Fruit fly (Drosophila melanogaster) whole organism, wandering third instar larva: Measurements from ENCODE around the gene N.

Source experiments
- Abd-B ChIP-seq: fragments of >200 bp; optimal IDR thresholded peaks from 2 replicates; lab custom pipeline; 2017; ENCODE audit warnings: missing biosample characterization, missing genetic modification characterization
- CG32264 ChIP-seq: fragments of 200-800 bp; sonication (Bioruptor generic); optimal IDR thresholded peaks from 2 replicates; lab custom pipeline; 2016; ENCODE audit warnings: missing biosample characterization, missing genetic modification characterization
- CG9705 ChIP-seq: fragments of 200-800 bp; sonication (Bioruptor generic); optimal IDR thresholded peaks from 2 replicates; lab custom pipeline; 2018; ENCODE audit warnings: missing biosample characterization, mild to moderate bottlenecking, missing genetic modification characterization
- CrebA ChIP-seq: fragments of 200-800 bp; sonication (Bioruptor generic); optimal IDR thresholded peaks from 2 replicates; lab custom pipeline; 2016; ENCODE audit warnings: missing biosample characterization, mild to moderate bottlenecking, missing genetic modification characterization, borderline replicate concordance
- Dfd ChIP-seq: fragments of >200 bp; optimal IDR thresholded peaks from 2 replicates; lab custom pipeline; 2017; ENCODE audit warnings: missing biosample characterization, missing genetic modification characterization
- Dif ChIP-seq: fragments of 200-275, 200-300 bp; sonication (Bioruptor generic); optimal IDR thresholded peaks from 2 replicates; lab custom pipeline; 2018; ENCODE audit warnings: missing biosample characterization, missing genetic modification characterization; ENCODE audit not compliant: partially characterized antibody
- GATAd ChIP-seq: sonication (Bioruptor generic); optimal IDR thresholded peaks from 2 replicates; lab custom pipeline; 2016; ENCODE audit warnings: missing biosample characterization, missing genetic modification characterization
- HLH106 ChIP-seq: fragments of 200-800 bp; optimal IDR thresholded peaks from 3 replicates; lab custom pipeline; 2019; ENCODE audit warnings: missing biosample characterization, mild to moderate bottlenecking, missing genetic modification characterization, moderate library complexity
- Hnf4 ChIP-seq: fragments of 200-800 bp; sonication (Bioruptor generic); optimal IDR thresholded peaks from 2 replicates; lab custom pipeline; 2016; ENCODE audit warnings: missing biosample characterization, mild to moderate bottlenecking, missing genetic modification characterization
- Hr78 ChIP-seq: fragments of >200 bp; optimal IDR thresholded peaks from 2 replicates; lab custom pipeline; 2017; ENCODE audit warnings: missing biosample characterization, missing genetic modification characterization
- Hr83 ChIP-seq: fragments of 200-300 bp; sonication (Bioruptor generic); optimal IDR thresholded peaks from 2 replicates; lab custom pipeline; 2016; ENCODE audit warnings: missing biosample characterization, mild to moderate bottlenecking, missing genetic modification characterization, moderate library complexity; ENCODE audit not compliant: poor library complexity, severe bottlenecking
- Jra ChIP-seq: sonication (Bioruptor generic); optimal IDR thresholded peaks from 2 replicates; lab custom pipeline; 2016; ENCODE audit warnings: missing biosample characterization, missing genetic modification characterization
- Mio ChIP-seq: sonication (Bioruptor generic); optimal IDR thresholded peaks from 2 replicates; lab custom pipeline; 2016; ENCODE audit warnings: missing biosample characterization, missing genetic modification characterization
- Myc ChIP-seq: fragments of >200 bp; optimal IDR thresholded peaks from 2 replicates; lab custom pipeline; 2017
- N ChIP-seq: fragments of >200 bp; optimal IDR thresholded peaks from 2 replicates; lab custom pipeline; 2018; ENCODE audit warnings: missing biosample characterization, missing external identifiers, missing genetic modification characterization
- OdsH ChIP-seq: fragments of 200-800 bp; sonication (Bioruptor generic); optimal IDR thresholded peaks from 2 replicates; lab custom pipeline; 2016; ENCODE audit warnings: missing biosample characterization, mild to moderate bottlenecking, missing genetic modification characterization
- Rel ChIP-seq, 2 experiments: fragments of 200-800 bp; sonication (Bioruptor generic) in 1 of 2; optimal IDR thresholded peaks; 2 replicates in 1 of 2; 3 replicates in 1 of 2; lab custom pipeline; 2016 to 2019; ENCODE audit warnings: mild to moderate bottlenecking in 2 of 2, missing biosample characterization in 2 of 2, missing genetic modification characterization in 2 of 2, moderate library complexity in 1 of 2
- Sp1 ChIP-seq: fragments of 200-800 bp; sonication (Bioruptor generic); optimal IDR thresholded peaks from 3 replicates; lab custom pipeline; 2019; ENCODE audit warnings: missing biosample characterization, mild to moderate bottlenecking, missing genetic modification characterization, moderate library complexity
- Vsx2 ChIP-seq: fragments of 200-300, 225-300 bp; sonication (Bioruptor generic); optimal IDR thresholded peaks from 2 replicates; lab custom pipeline; 2018; ENCODE audit warnings: missing biosample characterization, missing genetic modification characterization; ENCODE audit not compliant: partially characterized antibody
- br ChIP-seq: fragments of 200-800 bp; sonication (Bioruptor generic); optimal IDR thresholded peaks from 2 replicates; lab custom pipeline; 2016; ENCODE audit warnings: missing biosample characterization, missing genetic modification characterization
- brk ChIP-seq: fragments of 200-800 bp; sonication (Bioruptor generic); optimal IDR thresholded peaks from 2 replicates; lab custom pipeline; 2016; ENCODE audit warnings: missing biosample characterization, mild to moderate bottlenecking, missing genetic modification characterization
- dl ChIP-seq, 2 experiments: fragments of 175-275, 200-275 bp in 1 of 2; fragments of 200-275 bp in 1 of 2; sonication (Bioruptor generic); optimal IDR thresholded peaks; lab custom pipeline; 2018; ENCODE audit warnings: mild to moderate bottlenecking in 2 of 2, missing biosample characterization in 2 of 2, missing genetic modification characterization in 2 of 2, moderate library complexity in 2 of 2; ENCODE audit not compliant: partially characterized antibody in 2 of 2, insufficient read depth in 1 of 2
- dmrt93B ChIP-seq: fragments of 200-800 bp; sonication (Bioruptor generic); optimal IDR thresholded peaks from 2 replicates; lab custom pipeline; 2018; ENCODE audit warnings: missing biosample characterization, mild to moderate bottlenecking, missing genetic modification characterization
- dsf ChIP-seq: sonication (Bioruptor generic); optimal IDR thresholded peaks from 2 replicates; lab custom pipeline; 2016; ENCODE audit warnings: missing biosample characterization, missing genetic modification characterization, borderline replicate concordance
- ey ChIP-seq: fragments of 200-800 bp; sonication (Bioruptor generic); optimal IDR thresholded peaks from 2 replicates; lab custom pipeline; 2016; ENCODE audit warnings: missing biosample characterization, missing genetic modification characterization
- foxo ChIP-seq, 2 experiments: fragments of 200-800 bp; sonication (Bioruptor generic); optimal IDR thresholded peaks; 2 replicates in 1 of 2; 3 replicates in 1 of 2; lab custom pipeline; 2016 to 2017; ENCODE audit warnings: missing biosample characterization in 2 of 2, missing genetic modification characterization in 2 of 2
- fru ChIP-seq: fragments of 200-800 bp; sonication (Bioruptor generic); optimal IDR thresholded peaks from 3 replicates; lab custom pipeline; 2016; ENCODE audit warnings: missing biosample characterization, mild to moderate bottlenecking, missing genetic modification characterization
- h ChIP-seq: fragments of 200-800 bp; sonication (Bioruptor generic); optimal IDR thresholded peaks from 3 replicates; lab custom pipeline; 2016; ENCODE audit warnings: missing biosample characterization, mild to moderate bottlenecking, missing genetic modification characterization
- jim ChIP-seq: fragments of 175-275, 200-325 bp; sonication (Bioruptor generic); optimal IDR thresholded peaks from 2 replicates; lab custom pipeline; 2016; ENCODE audit warnings: missing biosample characterization, mild to moderate bottlenecking, missing genetic modification characterization
- lola ChIP-seq: fragments of >200 bp; optimal IDR thresholded peaks from 2 replicates; lab custom pipeline; 2017; ENCODE audit warnings: missing biosample characterization, missing genetic modification characterization
- pan ChIP-seq: fragments of >200 bp; optimal IDR thresholded peaks from 2 replicates; lab custom pipeline; 2017
- psq ChIP-seq: fragments of 200-800 bp; sonication (Bioruptor generic); optimal IDR thresholded peaks from 3 replicates; lab custom pipeline; 2017; ENCODE audit warnings: missing biosample characterization, mild to moderate bottlenecking, missing genetic modification characterization, moderate library complexity
- rgr ChIP-seq: fragments of 200-800 bp; sonication (Bioruptor generic); optimal IDR thresholded peaks from 3 replicates; lab custom pipeline; 2016; ENCODE audit warnings: missing biosample characterization, mild to moderate bottlenecking, missing genetic modification characterization
- sage ChIP-seq: fragments of 200-800 bp; sonication (Bioruptor generic); optimal IDR thresholded peaks from 2 replicates; lab custom pipeline; 2016; ENCODE audit warnings: missing biosample characterization, mild to moderate bottlenecking, missing genetic modification characterization
- sv ChIP-seq: fragments of 200-800 bp; sonication (Bioruptor generic); optimal IDR thresholded peaks from 3 replicates; lab custom pipeline; 2016; ENCODE audit warnings: missing biosample characterization, missing genetic modification characterization
- tai ChIP-seq: sonication (Bioruptor generic); optimal IDR thresholded peaks from 2 replicates; lab custom pipeline; 2016; ENCODE audit warnings: missing biosample characterization, missing genetic modification characterization
- usp ChIP-seq: fragments of >200 bp; optimal IDR thresholded peaks from 2 replicates; lab custom pipeline; 2017; ENCODE audit warnings: missing biosample characterization, missing genetic modification characterization
- woc ChIP-seq: sonication (Bioruptor generic); optimal IDR thresholded peaks from 2 replicates; lab custom pipeline; 2016; ENCODE audit warnings: missing biosample characterization, mild to moderate bottlenecking, missing genetic modification characterization

The N gene

dm6 chrX:3190837-3191458 lies 56.3 kb downstream of the N start:
- TF ChIP-seq Dif, result peak; percentile 4
- TF ChIP-seq lola, result no peak

- TF ChIP-seq dsf, result no peak
- TF ChIP-seq, all 38 proteins: peak for 0
Observed at dm6 chrX:3192301-3192700, 57.6 kb downstream of the N start.

- TF ChIP-seq br (GFP tag; lab: Kevin White, UChicago) (no peak), Abd-B (GFP tag; lab: Kevin White, UChicago) (no peak), Dfd (peak; percentile 59), Hr78 (GFP tag; lab: Kevin White, UChicago) (no peak), foxo (GFP tag; optimal IDR thresholded peaks at IDR 0.05; lab: Kevin White, UChicago) (no peak), Rel (GFP tag; optimal IDR thresholded peaks at IDR 0.05; lab: Kevin White, UChicago) (no peak), Rel (tag; optimal IDR thresholded peaks at IDR 0.05; lab: Kevin White, UChicago) (no peak), Hnf4 (GFP tag; lab: Kevin White, UChicago) (no peak), rgr (no peak)
Observed at dm6 chrX:3193774-3194173, 59.1 kb downstream of the N start.

- TF ChIP-seq br (GFP tag; lab: Kevin White, UChicago), result peak; percentile 35
- TF ChIP-seq Hr78 (GFP tag; lab: Kevin White, UChicago), result no peak
- TF ChIP-seq ey, result peak; percentile 54
- TF ChIP-seq fru (GFP tag; lab: Kevin White, UChicago), result peak; percentile 72
- no peak for TF ChIP-seq Hr83 (GFP tag; lab: Kevin White, UChicago)
- no peak for TF ChIP-seq pan
- no peak for TF ChIP-seq CrebA
- TF ChIP-seq N, result no peak
- no peak for TF ChIP-seq dl (GFP tag; optimal IDR thresholded peaks at IDR 0.05; lab: Kevin White, UChicago; ENCODE audit: insufficient read depth in 1 of 2, partially characterized antibody in 2 of 2)
- TF ChIP-seq lola, result no peak
- peak; percentile 59 for TF ChIP-seq sv (GFP tag; lab: Kevin White, UChicago)
- no peak for TF ChIP-seq CG9705 (GFP tag; lab: Kevin White, UChicago)
- no peak for TF ChIP-seq Myc
- no peak for TF ChIP-seq Dif
- peak; percentile 20 for TF ChIP-seq psq
- no peak for TF ChIP-seq Hnf4 (GFP tag; lab: Kevin White, UChicago)
- peak; percentile 55 for TF ChIP-seq rgr
- TF ChIP-seq tai (GFP tag; lab: Kevin White, UChicago), result no peak
- TF ChIP-seq jim (GFP tag; lab: Kevin White, UChicago), result no peak
- TF ChIP-seq Mio, result no peak
- peak; percentile 49 for TF ChIP-seq OdsH (GFP tag; lab: Kevin White, UChicago)
- peak; percentile 28 for TF ChIP-seq woc (GFP tag; lab: Kevin White, UChicago)
- TF ChIP-seq usp (GFP tag; lab: Kevin White, UChicago), result no peak
- TF ChIP-seq h (GFP tag; lab: Kevin White, UChicago), result peak; percentile 63
- no peak for TF ChIP-seq Abd-B (GFP tag; lab: Kevin White, UChicago)
- TF ChIP-seq Dfd, result no peak
- TF ChIP-seq foxo (GFP tag; optimal IDR thresholded peaks at IDR 0.05; lab: Kevin White, UChicago), result peak in 1 of 2 experiments; percentile 73
- no peak for TF ChIP-seq Rel (GFP tag; optimal IDR thresholded peaks at IDR 0.05; lab: Kevin White, UChicago)
- no peak for TF ChIP-seq Rel (tag; optimal IDR thresholded peaks at IDR 0.05; lab: Kevin White, UChicago)
- no peak for TF ChIP-seq GATAd (GFP tag; lab: Kevin White, UChicago)
- TF ChIP-seq HLH106, result peak; percentile 7
- TF ChIP-seq Sp1, result peak; percentile 18
- TF ChIP-seq Vsx2, result no peak
- no peak for TF ChIP-seq sage (GFP tag; lab: Kevin White, UChicago)
- peak; percentile 13 for TF ChIP-seq dmrt93B
- TF ChIP-seq brk (GFP tag; lab: Kevin White, UChicago), result no peak
- no peak for TF ChIP-seq dsf
- TF ChIP-seq Jra, result no peak
- no peak for TF ChIP-seq CG32264 (GFP tag; lab: Kevin White, UChicago)
Observed at dm6 chrX:3205887-3206794, 71.5 kb downstream of the N start.
